Fruit fly (Drosophila melanogaster) whole organism, embryonic: ENCODE results near the gene Nf-YA.
A peak's percentile ranks its signal among the peaks of the same experiment; 100 is the strongest.

Source experiments
- Aef1 ChIP-seq: fragments of 200-800 bp; sonication (Bioruptor generic); IDR thresholded peaks from 3 replicates; pipeline ENCODE4 v1.3.6; 2022; ENCODE audit warnings: missing biosample characterization, missing genetic modification characterization
- CG12744 ChIP-seq: fragments of 200-800 bp; sonication (Bioruptor generic); optimal IDR thresholded peaks from 2 replicates; lab custom pipeline; 2016; ENCODE audit warnings: missing biosample characterization, missing genetic modification characterization
- CG12942 ChIP-seq: fragments of 200-800 bp; sonication (Bioruptor generic); optimal IDR thresholded peaks from 3 replicates; lab custom pipeline; 2016; ENCODE audit warnings: missing biosample characterization, missing genetic modification characterization
- CG14014 ChIP-seq: fragments of 200-800 bp; sonication (Bioruptor generic); IDR thresholded peaks from 2 replicates; pipeline ENCODE4 v1.3.6; 2022; ENCODE audit warnings: missing biosample characterization, missing genetic modification characterization
- CG1529 ChIP-seq: fragments of 200-800 bp; sonication (Bioruptor generic); optimal IDR thresholded peaks from 3 replicates; lab custom pipeline; 2018; ENCODE audit warnings: missing biosample characterization, missing genetic modification characterization
- CG15479 ChIP-seq: fragments of 200-800 bp; sonication (Bioruptor generic); optimal IDR thresholded peaks from 3 replicates; lab custom pipeline; 2019; ENCODE audit warnings: missing biosample characterization, mild to moderate bottlenecking, missing genetic modification characterization, moderate library complexity
- CG17361 ChIP-seq: fragments of 200-800 bp; sonication (Bioruptor generic); IDR thresholded peaks from 3 replicates; pipeline ENCODE4 v1.3.6; 2022; ENCODE audit warnings: missing biosample characterization, missing genetic modification characterization
- CG18011 ChIP-seq: fragments of 200-800 bp; sonication (Bioruptor generic); optimal IDR thresholded peaks from 2 replicates; lab custom pipeline; 2017; ENCODE audit warnings: missing biosample characterization, missing genetic modification characterization, mild to moderate bottlenecking, moderate library complexity, missing genotype
- CG18262 ChIP-seq: fragments of 200-800 bp; optimal IDR thresholded peaks from 3 replicates; lab custom pipeline; 2019; ENCODE audit warnings: missing biosample characterization, mild to moderate bottlenecking, missing genetic modification characterization, moderate library complexity
- CG18619 ChIP-seq: fragments of 200-800 bp; sonication (Bioruptor generic); optimal IDR thresholded peaks from 3 replicates; lab custom pipeline; 2017; ENCODE audit warnings: missing biosample characterization, mild to moderate bottlenecking, missing genetic modification characterization
- CG2116 ChIP-seq: fragments of 200-800 bp; sonication (Bioruptor generic); optimal IDR thresholded peaks from 3 replicates; lab custom pipeline; 2018; ENCODE audit warnings: missing biosample characterization, mild to moderate bottlenecking, missing genetic modification characterization
- CG2120 ChIP-seq: fragments of 200-800 bp; sonication (Bioruptor generic); optimal IDR thresholded peaks from 3 replicates; lab custom pipeline; 2016; ENCODE audit warnings: missing biosample characterization, missing genetic modification characterization
- CG2129 ChIP-seq: fragments of 200-800 bp; sonication (Bioruptor generic); IDR thresholded peaks from 2 replicates; pipeline ENCODE4 v1.3.6; 2022; ENCODE audit warnings: missing biosample characterization, missing genetic modification characterization; ENCODE audit not compliant: partially characterized antibody
- CG31388 ChIP-seq: fragments of 200-800 bp; sonication (Bioruptor generic); optimal IDR thresholded peaks from 2 replicates; lab custom pipeline; 2016; ENCODE audit warnings: missing biosample characterization, missing genetic modification characterization
- CG32772 ChIP-seq: fragments of 200-800 bp; sonication (Bioruptor generic); IDR thresholded peaks from 2 replicates; pipeline ENCODE4 v1.3.6; 2022; ENCODE audit warnings: missing biosample characterization, missing genetic modification characterization
- CG3726 ChIP-seq: fragments of 200-800 bp; sonication (Bioruptor generic); IDR thresholded peaks from 3 replicates; pipeline ENCODE4, ENCODE4 v1.3.6; 2022; ENCODE audit warnings: missing biosample characterization, missing genetic modification characterization
- CG3847 ChIP-seq: fragments of 200-800 bp; sonication (Bioruptor generic); IDR thresholded peaks from 2 replicates; pipeline ENCODE4 v1.3.6; 2022; ENCODE audit warnings: missing biosample characterization, missing genetic modification characterization
- CG3995 ChIP-seq: fragments of 200-800 bp; sonication (Bioruptor generic); optimal IDR thresholded peaks from 3 replicates; lab custom pipeline; 2016; ENCODE audit warnings: missing biosample characterization, missing genetic modification characterization
- CG4282 ChIP-seq: fragments of 200-800 bp; sonication (Bioruptor generic); optimal IDR thresholded peaks from 2 replicates; lab custom pipeline; 2016; ENCODE audit warnings: missing biosample characterization, missing genetic modification characterization
- CG4404 ChIP-seq: fragments of 200-800 bp; sonication (Bioruptor generic); IDR thresholded peaks from 2 replicates; pipeline ENCODE4 v1.3.6; 2022; ENCODE audit warnings: missing biosample characterization, missing genetic modification characterization
- CG4854 ChIP-seq: fragments of 200-800 bp; sonication (Bioruptor generic); optimal IDR thresholded peaks from 2 replicates; lab custom pipeline; 2016; ENCODE audit warnings: missing biosample characterization, missing genetic modification characterization, inconsistent platforms
- CG7372 ChIP-seq: fragments of 200-800 bp; sonication (Bioruptor generic); IDR thresholded peaks from 2 replicates; pipeline ENCODE4 v1.3.6; 2022; ENCODE audit warnings: missing biosample characterization, missing genetic modification characterization
- CG7839 ChIP-seq: fragments of 200-800 bp; sonication (Bioruptor generic); optimal IDR thresholded peaks from 3 replicates; lab custom pipeline; 2018; ENCODE audit warnings: missing biosample characterization, mild to moderate bottlenecking, missing genetic modification characterization, moderate library complexity
- CG8089 ChIP-seq: fragments of 200-800 bp; sonication (Bioruptor generic); optimal IDR thresholded peaks from 3 replicates; lab custom pipeline; 2016; ENCODE audit warnings: missing biosample characterization, missing genetic modification characterization
- CG9797 ChIP-seq: fragments of 200-800 bp; sonication (Bioruptor generic); optimal IDR thresholded peaks from 3 replicates; lab custom pipeline; 2018; ENCODE audit warnings: missing biosample characterization, mild to moderate bottlenecking, missing genetic modification characterization
- D19A ChIP-seq: fragments of 200-800 bp; optimal IDR thresholded peaks from 3 replicates; lab custom pipeline; 2019; ENCODE audit warnings: missing biosample characterization, mild to moderate bottlenecking, missing genetic modification characterization, moderate library complexity
- Dek ChIP-seq: fragments of 200-800 bp; sonication (Bioruptor generic); optimal IDR thresholded peaks from 3 replicates; lab custom pipeline; 2019; ENCODE audit warnings: missing biosample characterization, mild to moderate bottlenecking, missing genetic modification characterization, moderate library complexity
- Eip74EF ChIP-seq, 2 experiments: fragments of 200-800 bp in 1 of 2; fragments of >200 bp in 1 of 2; sonication (Bioruptor generic) in 1 of 2; optimal IDR thresholded peaks; 2 replicates each; lab custom pipeline; 2017 to 2019; ENCODE audit warnings: missing biosample characterization in 2 of 2, missing genetic modification characterization in 2 of 2, mild to moderate bottlenecking in 1 of 2, moderate library complexity in 1 of 2
- H15 ChIP-seq: fragments of 200-800 bp; sonication (Bioruptor generic); IDR thresholded peaks from 3 replicates; pipeline ENCODE4 v1.3.6; 2022; ENCODE audit warnings: missing biosample characterization, missing genetic modification characterization
- HmgZ ChIP-seq: fragments of 200-800 bp; sonication (Bioruptor generic); optimal IDR thresholded peaks from 2 replicates; lab custom pipeline; 2018; ENCODE audit warnings: missing biosample characterization, mild to moderate bottlenecking, missing genetic modification characterization
- Hr3 ChIP-seq: fragments of 200-800 bp; sonication (Bioruptor generic); optimal IDR thresholded peaks from 3 replicates; lab custom pipeline; 2016; ENCODE audit warnings: missing biosample characterization, missing genetic modification characterization
- Hr78 ChIP-seq, 2 experiments: fragments of 200-800 bp in 1 of 2; fragments of >200 bp in 1 of 2; sonication (Bioruptor generic) in 1 of 2; optimal IDR thresholded peaks; 2 replicates each; lab custom pipeline; 2017 to 2019; ENCODE audit warnings: missing biosample characterization in 2 of 2, missing genetic modification characterization in 2 of 2, mild to moderate bottlenecking in 1 of 2, moderate library complexity in 1 of 2
- MBD-R2 ChIP-seq: fragments of 200-800 bp; sonication (Bioruptor generic); IDR thresholded peaks from 2 replicates; pipeline ENCODE4 v1.3.6; 2022; ENCODE audit warnings: missing biosample characterization, missing genetic modification characterization
- Poxn ChIP-seq: fragments of 200-800 bp; sonication (Bioruptor generic); IDR thresholded peaks from 2 replicates; pipeline ENCODE4 v1.3.6; 2022; ENCODE audit warnings: missing biosample characterization, missing genetic modification characterization
- Sox100B ChIP-seq: fragments of 200-800 bp; sonication (Bioruptor generic); optimal IDR thresholded peaks from 3 replicates; lab custom pipeline; 2018; ENCODE audit warnings: missing biosample characterization, mild to moderate bottlenecking, missing genetic modification characterization
- Vsx1 ChIP-seq: fragments of 200-800 bp; sonication (Bioruptor generic); optimal IDR thresholded peaks from 2 replicates; lab custom pipeline; 2017; ENCODE audit warnings: missing biosample characterization, mild to moderate bottlenecking, missing genetic modification characterization, missing genetic modification reagents
- ase ChIP-seq: fragments of 200-800 bp; sonication (Bioruptor generic); IDR thresholded peaks from 3 replicates; pipeline ENCODE4 v1.3.6; 2022; ENCODE audit warnings: missing biosample characterization, missing genetic modification characterization
- caup ChIP-seq: fragments of 200-800 bp; sonication (Bioruptor generic); optimal IDR thresholded peaks from 3 replicates; lab custom pipeline; 2017; ENCODE audit warnings: missing biosample characterization, mild to moderate bottlenecking, missing genetic modification characterization, moderate library complexity; ENCODE audit not compliant: severe bottlenecking
- corto ChIP-seq: fragments of 200-800 bp; sonication (Bioruptor generic); optimal IDR thresholded peaks from 2 replicates; lab custom pipeline; 2016; ENCODE audit warnings: missing biosample characterization, mild to moderate bottlenecking, missing genetic modification characterization, moderate library complexity
- fu2 ChIP-seq: fragments of 200-800 bp; sonication (Bioruptor generic); optimal IDR thresholded peaks from 2 replicates; lab custom pipeline; 2016; ENCODE audit warnings: missing biosample characterization, missing genetic modification characterization
- ind ChIP-seq: fragments of 200-800 bp; sonication (Bioruptor generic); optimal IDR thresholded peaks from 3 replicates; lab custom pipeline; 2016; ENCODE audit warnings: missing biosample characterization, missing genetic modification characterization
- jing ChIP-seq: fragments of 200-800 bp; sonication (Bioruptor generic); optimal IDR thresholded peaks from 2 replicates; lab custom pipeline; 2018; ENCODE audit warnings: missing biosample characterization, mild to moderate bottlenecking, missing genetic modification characterization
- kni ChIP-seq: fragments of 200-800 bp; sonication (Bioruptor generic); optimal IDR thresholded peaks from 3 replicates; lab custom pipeline; 2017; ENCODE audit warnings: mild to moderate bottlenecking, missing biosample characterization, missing genetic modification reagents, missing genetic modification characterization
- mam ChIP-seq: fragments of 200-800 bp; sonication (Bioruptor generic); optimal IDR thresholded peaks from 3 replicates; lab custom pipeline; 2016; ENCODE audit warnings: missing biosample characterization, missing genetic modification characterization
- org-1 ChIP-seq: fragments of 200-800 bp; sonication (Bioruptor generic); optimal IDR thresholded peaks from 2 replicates; lab custom pipeline; 2017; ENCODE audit warnings: missing biosample characterization, missing genetic modification characterization
- pnt ChIP-seq: fragments of 200-800 bp; sonication (Bioruptor generic); optimal IDR thresholded peaks from 3 replicates; lab custom pipeline; 2016; ENCODE audit warnings: missing biosample characterization, missing genetic modification characterization
- trh ChIP-seq: fragments of 200-800 bp; sonication (Bioruptor generic); optimal IDR thresholded peaks from 2 replicates; lab custom pipeline; 2016; ENCODE audit warnings: missing biosample characterization, missing genetic modification characterization
- usp ChIP-seq: fragments of >200 bp; optimal IDR thresholded peaks from 2 replicates; lab custom pipeline; 2017; ENCODE audit warnings: missing biosample characterization, missing genetic modification characterization
- yki ChIP-seq: fragments of >200 bp; optimal IDR thresholded peaks from 3 replicates; lab custom pipeline; 2018
- z ChIP-seq: fragments of 200-800 bp; sonication (Bioruptor generic); IDR thresholded peaks from 3 replicates; pipeline ENCODE4 v1.3.6; 2022; ENCODE audit warnings: missing biosample characterization, missing genetic modification characterization
- zfh1 ChIP-seq: fragments of 200-800 bp; sonication (Bioruptor generic); IDR thresholded peaks from 3 replicates; pipeline ENCODE4 v1.3.6; 2022; ENCODE audit warnings: missing biosample characterization, missing genetic modification characterization

Gene Nf-YA

DNA sequence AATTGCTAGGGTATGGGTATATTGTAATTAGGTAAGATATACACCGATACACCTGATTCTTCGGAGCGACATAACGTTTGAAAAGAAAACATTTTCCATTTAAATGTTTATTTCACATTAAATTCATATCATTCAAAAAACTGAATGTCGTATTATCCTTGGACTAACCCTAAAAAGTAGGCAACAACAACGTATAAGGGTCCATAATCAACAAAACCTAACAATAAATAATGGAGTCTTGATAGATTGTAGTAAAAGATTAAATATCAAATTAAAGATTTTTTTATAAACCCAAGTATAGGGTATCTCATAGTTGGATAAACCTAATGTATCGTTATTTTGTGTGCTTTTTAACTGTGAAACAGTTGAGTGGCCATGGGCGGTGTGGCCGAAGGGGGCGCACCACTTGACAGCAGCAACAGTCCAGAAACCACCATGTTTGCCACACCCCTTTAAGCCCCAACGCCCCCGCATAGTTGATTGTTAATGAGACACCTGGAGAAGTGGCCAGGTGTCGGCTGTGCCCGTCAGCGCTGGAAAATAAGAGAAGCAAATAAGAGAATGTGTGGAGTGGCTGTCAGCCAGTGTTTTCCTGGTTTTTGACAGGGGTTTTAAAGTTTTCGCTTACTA, 26.3 kb upstream of the Nf-YA start (continued):
- TF ChIP-seq ind (GFP tag; lab: Kevin White, UChicago) (peak; percentile 34), CG2120 (GFP tag; lab: Kevin White, UChicago) (peak; percentile 66), fu2 (GFP tag; lab: Kevin White, UChicago) (no peak), Dek (tag; lab: Kevin White, UChicago) (no peak), CG17361 (GFP tag; lab: Robert Waterston, UW) (peak; percentile 60), CG2129 (GFP tag; lab: Robert Waterston, UW) (no peak), CG7372 (GFP tag; lab: Robert Waterston, UW) (no peak), jing (GFP tag; lab: Kevin White, UChicago) (no peak), Hr78 (GFP tag; optimal IDR thresholded peaks at IDR 0.05; lab: Kevin White, UChicago) (no peak), CG7839 (tag; lab: Kevin White, UChicago) (peak; percentile 62), CG4282 (no peak), kni (GFP tag; lab: Kevin White, UChicago) (no peak), CG12942 (GFP tag; lab: Kevin White, UChicago) (no peak), CG2116 (GFP tag; lab: Kevin White, UChicago) (no peak), CG1529 (GFP tag; lab: Kevin White, UChicago) (no peak), Sox100B (GFP tag; lab: Kevin White, UChicago) (peak; percentile 64), Aef1 (GFP tag; lab: Robert Waterston, UW) (no peak), CG18262 (peak; percentile 60), usp (GFP tag; lab: Kevin White, UChicago) (no peak), CG15479 (no peak), CG3726 (GFP tag; lab: Robert Waterston, UW) (no peak), CG3995 (peak; percentile 2), CG18619 (GFP tag; lab: Kevin White, UChicago) (peak; percentile 13), caup (GFP tag; lab: Kevin White, UChicago) (peak; percentile 30), yki (lab: Kevin White, UChicago) (no peak), CG14014 (GFP tag; lab: Robert Waterston, UW) (no peak), corto (GFP tag; lab: Kevin White, UChicago) (no peak), z (GFP tag; lab: Robert Waterston, UW) (no peak), CG32772 (GFP tag; lab: Robert Waterston, UW) (no peak), H15 (no peak), MBD-R2 (GFP tag; lab: Robert Waterston, UW) (no peak), CG18011 (GFP tag; lab: Kevin White, UChicago) (no peak), CG31388 (GFP tag; lab: Kevin White, UChicago) (no peak), Hr3 (peak; percentile 1), org-1 (GFP tag; lab: Kevin White, UChicago) (no peak), CG4854 (GFP tag; lab: Kevin White, UChicago) (no peak), trh (GFP tag; lab: Kevin White, UChicago) (no peak), CG4404 (GFP tag; lab: Robert Waterston, UW) (no peak), CG3847 (GFP tag; lab: Robert Waterston, UW) (no peak), pnt (GFP tag; lab: Kevin White, UChicago) (no peak), HmgZ (tag; lab: Kevin White, UChicago) (no peak), Eip74EF (GFP tag; optimal IDR thresholded peaks at IDR 0.05; lab: Kevin White, UChicago) (peak in 1 of 2 experiments; percentile 17), CG9797 (GFP tag; lab: Kevin White, UChicago) (no peak), CG8089 (GFP tag; lab: Kevin White, UChicago) (no peak), mam (GFP tag; lab: Kevin White, UChicago) (peak; percentile 24), Vsx1 (GFP tag; lab: Kevin White, UChicago) (peak; percentile 14), D19A (tag; lab: Kevin White, UChicago) (peak; percentile 74), CG12744 (GFP tag; lab: Kevin White, UChicago) (no peak), ase (GFP tag; lab: Robert Waterston, UW) (no peak), Poxn (no peak), zfh1 (no peak)
